Fruit fly (Drosophila melanogaster): ENCODE results near the gene Cdc14.
"Not testable (repeated sequence)": the region's sequence is repeated elsewhere in the genome, so short reads cannot be mapped to it uniquely, and the experiment has no call there.

Gene Cdc14

DNA sequence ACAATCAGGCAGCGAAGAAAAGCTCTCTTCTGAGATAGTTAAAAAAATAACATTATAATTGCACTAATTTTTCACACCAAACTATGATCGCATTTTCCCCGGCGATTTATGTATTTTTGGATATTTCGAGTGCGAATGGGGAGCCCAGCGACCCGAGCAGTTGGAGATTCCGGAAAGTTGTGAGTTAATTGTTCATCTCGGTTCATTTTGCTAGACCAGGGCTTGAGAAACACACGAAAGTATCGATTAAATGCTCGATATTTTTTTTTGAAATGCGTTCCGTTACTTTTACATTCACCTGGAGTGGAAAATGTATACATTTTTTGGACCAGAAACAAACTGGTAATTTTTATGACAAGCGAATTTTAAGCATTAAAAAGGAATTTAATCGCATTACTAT is at the start of gene Cdc14:
Gene Cdc14 (minus strand): TSS at position 185 of the 400 bp plus-strand sequence.
- TF ChIP-seq insv (optimal IDR thresholded peaks at IDR 0.05) (no peak), ttk (optimal IDR thresholded peaks at IDR 0.05) (no peak), psq (optimal IDR thresholded peaks at IDR 0.05) (no peak), Sin3A (optimal IDR thresholded peaks at IDR 0.05) (no peak), h (optimal IDR thresholded peaks at IDR 0.05) (no peak), Myc (optimal IDR thresholded peaks at IDR 0.05) (no peak)

dm6 chr2L:7856380-7857127 is 46.1 kb upstream of the Cdc14 start, which contains the start of gene lectin-28C:
TSS of gene lectin-28C (plus strand) at chr2L:7857077.
- not testable (repeated sequence) for TF ChIP-seq ttk, Sin3A, psq (optimal IDR thresholded peaks at IDR 0.05)

DNA sequence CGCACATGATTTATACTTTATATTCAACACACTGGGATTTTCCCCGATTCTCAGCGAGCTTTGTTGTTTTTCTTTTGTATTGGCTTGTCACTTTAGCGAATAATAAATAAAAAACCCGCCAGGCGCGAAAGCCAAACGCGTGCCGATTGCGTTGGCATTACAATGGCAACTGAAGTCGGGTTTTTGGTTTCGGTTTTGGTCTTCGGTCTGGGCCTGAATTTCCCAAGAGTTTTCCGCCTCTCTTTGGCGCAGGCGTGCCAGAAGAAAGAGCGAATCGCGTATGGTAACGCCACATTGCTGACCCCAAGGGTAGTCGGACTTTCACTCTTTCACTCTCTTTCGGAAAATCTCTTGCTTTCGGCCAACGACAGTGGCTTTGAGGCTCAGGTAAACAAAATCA is 44.6 kb upstream of the Cdc14 start, which contains the start of gene CG14535:
Gene CG14535 (minus strand): TSS at position 368 of the 400 bp plus-strand sequence.
- no peak for TF ChIP-seq Sin3A (optimal IDR thresholded peaks at IDR 0.05)
- no peak for TF ChIP-seq ttk (optimal IDR thresholded peaks at IDR 0.05)

DNA sequence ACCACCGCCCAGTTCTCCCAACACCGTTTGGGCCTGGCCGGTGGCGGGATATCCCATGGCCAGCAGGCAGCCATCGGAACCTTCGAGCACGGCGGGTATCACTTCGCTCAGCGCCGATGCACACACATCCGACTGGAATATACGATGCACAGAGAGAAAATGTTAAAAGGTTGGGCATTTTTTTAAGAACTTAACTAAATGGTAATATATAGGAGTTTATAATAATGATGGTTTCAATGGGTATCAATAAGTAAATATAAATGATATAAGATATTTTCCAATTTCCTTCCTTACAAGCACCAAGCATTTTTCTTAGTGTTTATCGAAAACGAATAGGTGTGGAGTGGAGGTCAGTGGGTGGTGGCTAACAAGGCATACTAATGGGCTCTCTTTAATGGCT is 41.1 kb upstream of the Cdc14 start:
- TF ChIP-seq insv (optimal IDR thresholded peaks at IDR 0.05) (no peak), psq (optimal IDR thresholded peaks at IDR 0.05) (no peak), Sin3A (optimal IDR thresholded peaks at IDR 0.05) (no peak), ttk (optimal IDR thresholded peaks at IDR 0.05) (no peak)

dm6 chr2L:7850406-7850805 is 39.9 kb upstream of the Cdc14 start:
- TF ChIP-seq insv (optimal IDR thresholded peaks at IDR 0.05) = no peak
- TF ChIP-seq ttk (optimal IDR thresholded peaks at IDR 0.05) = no peak
- TF ChIP-seq psq (optimal IDR thresholded peaks at IDR 0.05) = no peak
- TF ChIP-seq h (optimal IDR thresholded peaks at IDR 0.05) = no peak
- no peak for TF ChIP-seq Sin3A (optimal IDR thresholded peaks at IDR 0.05)
- no peak for TF ChIP-seq Myc (optimal IDR thresholded peaks at IDR 0.05)

- TF ChIP-seq psq (optimal IDR thresholded peaks at IDR 0.05) (no peak), ttk (optimal IDR thresholded peaks at IDR 0.05) (no peak), h (optimal IDR thresholded peaks at IDR 0.05) (no peak), insv (optimal IDR thresholded peaks at IDR 0.05) (no peak), Myc (optimal IDR thresholded peaks at IDR 0.05) (no peak), Sin3A (optimal IDR thresholded peaks at IDR 0.05) (no peak)
These were observed 39.0 kb upstream of the Cdc14 start for dm6 chr2L:7849472-7849871.

- TF ChIP-seq insv (optimal IDR thresholded peaks at IDR 0.05) (no peak), ttk (optimal IDR thresholded peaks at IDR 0.05) (no peak), h (optimal IDR thresholded peaks at IDR 0.05) (no peak), psq (optimal IDR thresholded peaks at IDR 0.05) (no peak), Myc (optimal IDR thresholded peaks at IDR 0.05) (no peak), Sin3A (optimal IDR thresholded peaks at IDR 0.05) (no peak)
These were observed 30.7 kb upstream of the Cdc14 start for dm6 chr2L:7841244-7841643.

DNA sequence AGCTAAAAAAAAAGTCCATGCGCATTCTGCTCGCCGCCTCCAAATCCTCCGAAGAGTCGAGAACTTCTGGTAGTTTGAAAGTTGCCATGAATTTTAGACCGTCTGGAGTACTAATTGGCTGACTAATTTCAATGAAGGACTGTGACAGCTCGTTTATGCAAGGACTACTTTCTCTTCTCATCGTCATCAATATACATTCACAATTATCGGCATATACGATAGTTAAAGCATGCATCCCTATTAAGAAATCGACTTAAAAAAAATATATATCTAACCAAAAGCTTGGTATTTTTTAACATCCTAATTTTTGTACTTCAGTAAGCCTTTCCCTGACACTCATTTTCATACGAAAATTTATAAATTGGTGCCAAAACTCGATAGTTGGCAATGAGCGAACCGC is 29.6 kb upstream of the Cdc14 start, which contains the start of gene CG14537:
Gene CG14537 (plus strand): TSS at position 301 of the 400 bp plus-strand sequence.
- TF ChIP-seq Myc (optimal IDR thresholded peaks at IDR 0.05) (no peak), Sin3A (optimal IDR thresholded peaks at IDR 0.05) (no peak), h (optimal IDR thresholded peaks at IDR 0.05) (no peak), ttk (optimal IDR thresholded peaks at IDR 0.05) (no peak), psq (optimal IDR thresholded peaks at IDR 0.05) (no peak), insv (optimal IDR thresholded peaks at IDR 0.05) (no peak)

dm6 chr2L:7838024-7838423 is 27.5 kb upstream of the Cdc14 start:
- TF ChIP-seq Sin3A (optimal IDR thresholded peaks at IDR 0.05) (no peak), Myc (optimal IDR thresholded peaks at IDR 0.05) (no peak), insv (optimal IDR thresholded peaks at IDR 0.05) (no peak), h (optimal IDR thresholded peaks at IDR 0.05) (no peak), psq (optimal IDR thresholded peaks at IDR 0.05) (no peak), ttk (optimal IDR thresholded peaks at IDR 0.05) (no peak)

- TF ChIP-seq psq (optimal IDR thresholded peaks at IDR 0.05) (no peak), ttk (optimal IDR thresholded peaks at IDR 0.05) (no peak), h (optimal IDR thresholded peaks at IDR 0.05) (no peak)
These were observed 23.1 kb upstream of the Cdc14 start for dm6 chr2L:7833650-7834049.

DNA sequence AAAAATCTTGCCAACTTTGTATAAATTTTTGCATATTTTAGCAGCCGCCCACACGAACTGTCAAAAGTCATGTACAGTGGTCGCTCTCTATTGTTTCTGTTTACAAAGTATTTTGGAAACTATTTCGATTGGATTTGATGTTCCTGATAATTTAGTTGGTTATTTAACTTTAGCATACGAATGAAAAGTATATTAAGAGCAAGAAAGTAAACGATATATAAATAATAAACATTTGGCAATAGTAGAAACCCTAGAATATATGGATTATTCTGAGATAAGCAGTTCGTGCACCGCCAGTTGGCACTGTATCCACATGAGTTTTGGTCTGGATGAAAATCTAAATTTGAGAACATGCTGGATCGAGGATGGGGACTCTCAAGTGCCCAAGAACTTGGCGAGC is 22.7 kb upstream of the Cdc14 start:
- TF ChIP-seq insv (optimal IDR thresholded peaks at IDR 0.05) (no peak), Myc (optimal IDR thresholded peaks at IDR 0.05) (no peak), psq (optimal IDR thresholded peaks at IDR 0.05) (no peak), Sin3A (optimal IDR thresholded peaks at IDR 0.05) (no peak), h (optimal IDR thresholded peaks at IDR 0.05) (no peak), ttk (optimal IDR thresholded peaks at IDR 0.05) (no peak)

- TF ChIP-seq h (optimal IDR thresholded peaks at IDR 0.05) (no peak), ttk (optimal IDR thresholded peaks at IDR 0.05) (no peak), Myc (optimal IDR thresholded peaks at IDR 0.05) (no peak), insv (optimal IDR thresholded peaks at IDR 0.05) (no peak), Sin3A (optimal IDR thresholded peaks at IDR 0.05) (no peak), psq (optimal IDR thresholded peaks at IDR 0.05) (no peak)
These were observed 18.4 kb upstream of the Cdc14 start for dm6 chr2L:7828901-7829300.

- TF ChIP-seq psq (optimal IDR thresholded peaks at IDR 0.05) (no peak), insv (optimal IDR thresholded peaks at IDR 0.05) (no peak)
These were observed 17.7 kb upstream of the Cdc14 start for dm6 chr2L:7828231-7828630.
